Worm (Caenorhabditis elegans) whole organism, mixed stage, embryonic: ENCODE data around the gene F58F12.3.

Experiments used
- lin-13 ChIP-seq: fragments of 150-350 bp; optimal IDR thresholded peaks from 2 replicates; lab custom pipeline; 2014; ENCODE audit warnings: missing biosample characterization, missing genetic modification characterization
- lin-32 ChIP-seq: fragments of 200-800 bp; sonication (Bioruptor generic); optimal IDR thresholded peaks from 2 replicates; lab custom pipeline; 2018; ENCODE audit warnings: mild to moderate bottlenecking, missing genetic modification characterization, missing compliant biosample characterization
- nhr-2 ChIP-seq: fragments of 150-350 bp; optimal IDR thresholded peaks from 2 replicates; lab custom pipeline; 2014; ENCODE audit warnings: missing biosample characterization, missing genetic modification characterization
- nhr-76 ChIP-seq: sonication (generic microtip); optimal IDR thresholded peaks from 2 replicates; lab custom pipeline; 2017; ENCODE audit warnings: missing biosample characterization, missing genetic modification characterization
- snpc-4 ChIP-seq: fragments of 150-350 bp; optimal IDR thresholded peaks from 2 replicates; lab custom pipeline; 2014; ENCODE audit warnings: missing biosample characterization, missing genetic modification characterization
- unc-62 ChIP-seq: fragments of 150-350 bp; optimal IDR thresholded peaks from 2 replicates; lab custom pipeline; 2014; ENCODE audit warnings: missing biosample characterization, missing genetic modification reagents, missing genetic modification characterization
- ztf-11 ChIP-seq: fragments of 150-350 bp; optimal IDR thresholded peaks from 2 replicates; lab custom pipeline; 2014; ENCODE audit warnings: missing biosample characterization, missing genetic modification characterization

DNA sequence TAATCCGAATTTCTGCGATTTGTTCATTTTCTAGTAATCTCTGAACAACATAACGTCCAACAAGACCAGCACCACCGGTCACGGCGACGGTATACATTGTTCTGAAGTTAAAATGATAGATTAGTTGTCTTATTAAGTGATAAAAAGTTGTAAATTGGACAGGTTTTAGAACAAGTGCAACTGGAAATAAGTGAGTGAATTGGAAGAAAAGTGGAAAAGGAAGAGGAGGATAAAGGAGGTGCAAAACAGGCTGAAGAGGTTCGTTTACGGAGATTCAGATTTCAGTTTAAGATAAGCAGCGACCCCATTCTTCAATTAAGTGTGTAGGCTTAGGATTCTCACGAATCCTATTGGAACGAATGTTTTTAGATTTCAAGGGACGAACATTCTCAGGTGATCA is 32.2 kb downstream of the F58F12.3 start, which contains the start of gene C32D5.12:
- TF ChIP-seq ztf-11 (tag; lab: Kevin White, UChicago) (no peak), unc-62 (no peak), snpc-4 (tag; lab: Kevin White, UChicago) (no peak), lin-13 (tag; lab: Kevin White, UChicago) (no peak), nhr-76 (no peak), lin-32 (GFP tag; lab: Kevin White, UChicago) (no peak), nhr-2 (tag; lab: Kevin White, UChicago) (no peak)
